Fruit fly (Drosophila melanogaster) whole organism, embryonic: ENCODE measurements around the gene betaTub65B.

Experiments used
- CG10147 ChIP-seq: fragments of 200-800 bp; sonication (Bioruptor generic); optimal IDR thresholded peaks from 2 replicates; lab custom pipeline; 2019; ENCODE audit warnings: missing biosample characterization, mild to moderate bottlenecking, missing genetic modification characterization, moderate library complexity
- CG10267 ChIP-seq: fragments of 200-800 bp; sonication (Bioruptor generic); optimal IDR thresholded peaks from 2 replicates; lab custom pipeline; 2018; ENCODE audit warnings: missing biosample characterization, mild to moderate bottlenecking, missing genetic modification characterization, moderate library complexity
- CG11560 ChIP-seq: fragments of 200-800 bp; sonication (Bioruptor generic); IDR thresholded peaks from 3 replicates; pipeline ENCODE4 v1.3.6; 2022; ENCODE audit warnings: missing biosample characterization, missing genetic modification characterization
- CG13123 ChIP-seq: fragments of 200-800 bp; sonication (Bioruptor generic); optimal IDR thresholded peaks from 2 replicates; lab custom pipeline; 2016; ENCODE audit warnings: missing biosample characterization, missing genetic modification characterization
- CG2875 ChIP-seq: fragments of 200-800 bp; sonication (Bioruptor generic); optimal IDR thresholded peaks from 2 replicates; lab custom pipeline; 2017; ENCODE audit warnings: missing biosample characterization, mild to moderate bottlenecking, missing genetic modification characterization, missing genetic modification reagents
- CG30431 ChIP-seq: fragments of 200-800 bp; sonication (Bioruptor generic); optimal IDR thresholded peaks from 2 replicates; lab custom pipeline; 2017; ENCODE audit warnings: missing biosample characterization, missing genetic modification characterization
- CG6683 ChIP-seq: fragments of 200-800 bp; sonication (Bioruptor generic); optimal IDR thresholded peaks from 2 replicates; lab custom pipeline; 2017; ENCODE audit warnings: missing biosample characterization, mild to moderate bottlenecking, missing genetic modification characterization, missing genetic modification reagents
- CG7745 ChIP-seq: fragments of 200-800 bp; sonication (Bioruptor generic); optimal IDR thresholded peaks from 2 replicates; lab custom pipeline; 2018; ENCODE audit warnings: missing biosample characterization, mild to moderate bottlenecking, missing genetic modification characterization, moderate library complexity
- Usf ChIP-seq: fragments of 200-800 bp; sonication (Bioruptor generic); optimal IDR thresholded peaks from 2 replicates; lab custom pipeline; 2017; ENCODE audit warnings: missing genotype, missing biosample characterization, missing genetic modification characterization
- exex ChIP-seq: fragments of 200-800 bp; sonication (Bioruptor generic); optimal IDR thresholded peaks from 4 replicates; lab custom pipeline; 2018; ENCODE audit warnings: missing biosample characterization, mild to moderate bottlenecking, missing genetic modification characterization, moderate library complexity
- kay ChIP-seq: fragments of 200-800 bp; sonication (Bioruptor generic); optimal IDR thresholded peaks from 2 replicates; lab custom pipeline; 2016; ENCODE audit warnings: missing biosample characterization, missing genetic modification characterization

DNA sequence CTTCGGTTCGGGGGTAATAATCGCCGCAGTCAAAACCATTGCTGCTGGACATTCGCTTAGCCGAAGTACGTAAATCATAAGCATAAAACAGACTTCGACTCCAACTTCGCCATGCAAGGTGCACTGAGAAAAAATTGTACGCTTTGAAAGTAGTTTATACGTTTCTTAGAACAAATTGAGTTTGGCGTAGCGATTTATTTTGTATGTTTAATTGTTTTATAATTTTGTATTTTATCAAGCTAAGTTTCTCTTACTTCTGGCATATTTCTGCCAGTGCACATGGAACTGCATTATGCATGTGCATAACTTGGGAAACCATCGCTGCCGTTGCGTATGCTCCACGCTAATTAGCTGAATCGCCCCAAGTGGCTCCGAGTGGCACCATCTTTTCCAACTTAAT lies 47.7 kb upstream of the betaTub65B start:
- TF ChIP-seq exex (tag; lab: Kevin White, UChicago) (no peak), CG10147 (GFP tag; lab: Kevin White, UChicago) (no peak), CG2875 (GFP tag; lab: Kevin White, UChicago) (no peak), Usf (GFP tag; lab: Kevin White, UChicago) (no peak), CG11560 (tag; lab: Robert Waterston, UW) (no peak), CG10267 (tag; lab: Kevin White, UChicago) (no peak), CG6683 (GFP tag; lab: Kevin White, UChicago) (no peak), CG7745 (tag; lab: Kevin White, UChicago) (no peak), kay (GFP tag; lab: Kevin White, UChicago) (no peak), CG30431 (GFP tag; lab: Kevin White, UChicago) (no peak), CG13123 (GFP tag; lab: Kevin White, UChicago) (no peak)
